Fruit fly (Drosophila melanogaster) whole organism, embryonic: ENCODE data around the gene Shawn.

Experiments used
- CG11398 ChIP-seq: fragments of 200-800 bp; sonication (Bioruptor generic); optimal IDR thresholded peaks from 2 replicates; lab custom pipeline; 2016; ENCODE audit warnings: missing biosample characterization, missing genetic modification characterization
- CG13894 ChIP-seq: fragments of 200-800 bp; sonication (Bioruptor generic); optimal IDR thresholded peaks from 3 replicates; lab custom pipeline; 2018; ENCODE audit warnings: missing biosample characterization, mild to moderate bottlenecking, missing genetic modification characterization, moderate library complexity
- CG15479 ChIP-seq: fragments of 200-800 bp; sonication (Bioruptor generic); optimal IDR thresholded peaks from 3 replicates; lab custom pipeline; 2019; ENCODE audit warnings: missing biosample characterization, mild to moderate bottlenecking, missing genetic modification characterization, moderate library complexity
- CG17612 ChIP-seq: fragments of 200-800 bp; sonication (Bioruptor generic); IDR thresholded peaks from 2 replicates; pipeline ENCODE4 v1.3.6; 2022; ENCODE audit warnings: missing biosample characterization, missing genetic modification characterization
- CG17802 ChIP-seq: fragments of 200-800 bp; sonication (Bioruptor generic); optimal IDR thresholded peaks from 2 replicates; lab custom pipeline; 2018; ENCODE audit warnings: missing biosample characterization, mild to moderate bottlenecking, missing genetic modification characterization, moderate library complexity
- CG17829 ChIP-seq: fragments of 200-800 bp; optimal IDR thresholded peaks from 2 replicates; lab custom pipeline; 2019; ENCODE audit warnings: missing biosample characterization, mild to moderate bottlenecking, missing genetic modification characterization, moderate library complexity
- CG2875 ChIP-seq: fragments of 200-800 bp; sonication (Bioruptor generic); optimal IDR thresholded peaks from 2 replicates; lab custom pipeline; 2017; ENCODE audit warnings: missing biosample characterization, mild to moderate bottlenecking, missing genetic modification characterization, missing genetic modification reagents
- CG31224 ChIP-seq: fragments of 200-800 bp; sonication (Bioruptor generic); IDR thresholded peaks from 2 replicates; pipeline ENCODE4 v1.3.6; 2022; ENCODE audit warnings: missing biosample characterization, missing genetic modification characterization
- CG34422 ChIP-seq: fragments of 200-800 bp; sonication (Bioruptor generic); IDR thresholded peaks from 3 replicates; pipeline ENCODE4 v1.3.6; 2022; ENCODE audit warnings: missing biosample characterization, missing genetic modification characterization
- CG3847 ChIP-seq: fragments of 200-800 bp; sonication (Bioruptor generic); IDR thresholded peaks from 2 replicates; pipeline ENCODE4 v1.3.6; 2022; ENCODE audit warnings: missing biosample characterization, missing genetic modification characterization
- CG43689 ChIP-seq: fragments of 200-800 bp; sonication (Bioruptor generic); IDR thresholded peaks from 2 replicates; pipeline ENCODE4 v1.3.6; 2022; ENCODE audit warnings: missing biosample characterization, missing genetic modification characterization
- CG4617 ChIP-seq: fragments of 200-800 bp; sonication (Bioruptor generic); optimal IDR thresholded peaks from 3 replicates; lab custom pipeline; 2016; ENCODE audit warnings: missing biosample characterization, missing genetic modification characterization, borderline replicate concordance
- CG8089 ChIP-seq: fragments of 200-800 bp; sonication (Bioruptor generic); optimal IDR thresholded peaks from 3 replicates; lab custom pipeline; 2016; ENCODE audit warnings: missing biosample characterization, missing genetic modification characterization
- CG8290 ChIP-seq, 3 experiments: fragments of 200-800 bp; sonication (Bioruptor generic); optimal IDR thresholded peaks; 2 replicates each; lab custom pipeline; 2016 to 2019; ENCODE audit warnings: missing biosample characterization in 3 of 3, missing genetic modification characterization in 3 of 3, mild to moderate bottlenecking in 2 of 3, moderate library complexity in 1 of 3
- CG8359 ChIP-seq: fragments of 200-800 bp; sonication (Bioruptor generic); optimal IDR thresholded peaks from 2 replicates; lab custom pipeline; 2017; ENCODE audit warnings: missing biosample characterization, mild to moderate bottlenecking, missing genetic modification characterization, borderline replicate concordance
- CG8924 ChIP-seq: fragments of 200-800 bp; optimal IDR thresholded peaks from 3 replicates; lab custom pipeline; 2019; ENCODE audit warnings: missing biosample characterization, mild to moderate bottlenecking, missing genetic modification characterization, moderate library complexity
- CG9932 ChIP-seq: fragments of 200-800 bp; sonication (Bioruptor generic); IDR thresholded peaks from 2 replicates; pipeline ENCODE4 v1.3.6; 2022; ENCODE audit warnings: missing biosample characterization, missing genetic modification characterization
- CHES-1-like ChIP-seq: fragments of 200-800 bp; sonication (Bioruptor generic); optimal IDR thresholded peaks from 2 replicates; lab custom pipeline; 2016; ENCODE audit warnings: missing biosample characterization, missing genetic modification characterization
- Dad ChIP-seq: fragments of 200-800 bp; sonication (Bioruptor generic); optimal IDR thresholded peaks from 3 replicates; lab custom pipeline; 2016; ENCODE audit warnings: missing biosample characterization, missing genetic modification characterization
- Dll ChIP-seq: fragments of 200-800 bp; sonication (Bioruptor generic); IDR thresholded peaks from 4 replicates; pipeline ENCODE4 v1.3.6; 2022; ENCODE audit warnings: missing biosample characterization, missing genetic modification characterization; ENCODE audit not compliant: partially characterized antibody
- Dref ChIP-seq: fragments of 200-800 bp; sonication (Bioruptor generic); IDR thresholded peaks from 2 replicates; pipeline ENCODE4 v1.3.6; 2022; ENCODE audit warnings: missing biosample characterization, missing genetic modification characterization
- E2f1 ChIP-seq: fragments of 200-800 bp; sonication (Bioruptor generic); IDR thresholded peaks from 2 replicates; pipeline ENCODE4 v1.3.6; 2022; ENCODE audit warnings: missing biosample characterization, missing genetic modification characterization
- Fer2 ChIP-seq: fragments of 200-800 bp; sonication (Bioruptor generic); optimal IDR thresholded peaks from 2 replicates; lab custom pipeline; 2018; ENCODE audit warnings: missing biosample characterization, mild to moderate bottlenecking, missing genetic modification characterization, moderate library complexity
- Gug ChIP-seq: fragments of 200-800 bp; sonication (Bioruptor generic); IDR thresholded peaks from 4 replicates; pipeline ENCODE4 v1.3.6; 2022; ENCODE audit warnings: missing biosample characterization, missing genetic modification characterization
- HmgD ChIP-seq: fragments of 200-800 bp; sonication (Bioruptor generic); optimal IDR thresholded peaks from 3 replicates; lab custom pipeline; 2016; ENCODE audit warnings: missing biosample characterization, missing genetic modification characterization
- Hmr ChIP-seq: fragments of 200-800 bp; sonication (Bioruptor generic); optimal IDR thresholded peaks from 3 replicates; lab custom pipeline; 2017; ENCODE audit warnings: mild to moderate bottlenecking, missing biosample characterization, missing genetic modification reagents, missing genetic modification characterization
- Med ChIP-seq: fragments of 200-800 bp; sonication (Bioruptor generic); peaks from one replicate; lab custom pipeline; 2016; ENCODE audit warnings: missing biosample characterization, missing genetic modification characterization, mild to moderate bottlenecking, inconsistent platforms, moderate library complexity
- Mes4 ChIP-seq: fragments of 200-800 bp; sonication (Bioruptor generic); optimal IDR thresholded peaks from 2 replicates; lab custom pipeline; 2016; ENCODE audit warnings: missing biosample characterization, missing genetic modification characterization
- Nf-YB ChIP-seq: fragments of 200-800 bp; sonication (Bioruptor generic); optimal IDR thresholded peaks from 3 replicates; lab custom pipeline; 2019; ENCODE audit warnings: missing biosample characterization, mild to moderate bottlenecking, missing genetic modification characterization, moderate library complexity
- bbx ChIP-seq: fragments of 200-800 bp; sonication (Bioruptor generic); IDR thresholded peaks from 2 replicates; pipeline ENCODE4 v1.3.6; 2022; ENCODE audit warnings: missing biosample characterization, missing genetic modification characterization; ENCODE audit not compliant: partially characterized antibody
- btn ChIP-seq: fragments of 200-800 bp; sonication (Bioruptor generic); optimal IDR thresholded peaks from 2 replicates; lab custom pipeline; 2016; ENCODE audit warnings: missing biosample characterization, missing genetic modification characterization
- crc ChIP-seq: fragments of 200-800 bp; sonication (Bioruptor generic); optimal IDR thresholded peaks from 2 replicates; lab custom pipeline; 2016; ENCODE audit warnings: missing biosample characterization, missing genetic modification characterization
- da ChIP-seq: fragments of 200-800 bp; sonication (Bioruptor generic); optimal IDR thresholded peaks from 2 replicates; lab custom pipeline; 2016; ENCODE audit warnings: missing biosample characterization, missing genetic modification characterization
- gfzf ChIP-seq: fragments of 200-800 bp; sonication (Bioruptor generic); optimal IDR thresholded peaks from 2 replicates; lab custom pipeline; 2016; ENCODE audit warnings: missing biosample characterization, mild to moderate bottlenecking, missing genetic modification characterization, moderate library complexity
- klu ChIP-seq: fragments of 200-800 bp; sonication (Bioruptor generic); IDR thresholded peaks from 2 replicates; pipeline ENCODE4 v1.3.6; 2022; ENCODE audit warnings: missing biosample characterization, missing genetic modification characterization
- lilli ChIP-seq: fragments of 200-800 bp; sonication (Bioruptor generic); optimal IDR thresholded peaks from 3 replicates; lab custom pipeline; 2016; ENCODE audit warnings: missing biosample characterization, missing genetic modification characterization
- lmd ChIP-seq: fragments of 200-800 bp; sonication (Bioruptor generic); IDR thresholded peaks from 2 replicates; pipeline ENCODE4 v1.3.6; 2022; ENCODE audit warnings: missing biosample characterization, missing genetic modification characterization
- pan ChIP-seq, 4 experiments: fragments of >200 bp in 3 of 4; fragments of 200-800 bp in 1 of 4; sonication (Bioruptor generic) in 1 of 4; optimal IDR thresholded peaks in 3 of 4; IDR thresholded peaks in 1 of 4; 2 replicates each; pipeline versions ENCODE4 v1.3.6 to Lab custom; 2017 to 2022; ENCODE audit warnings: missing biosample characterization in 2 of 4, missing genetic modification characterization in 2 of 4, mixed read lengths in 1 of 4
- pzg ChIP-seq: fragments of 200-800 bp; sonication (Bioruptor generic); optimal IDR thresholded peaks from 3 replicates; lab custom pipeline; 2018; ENCODE audit warnings: missing biosample characterization, mild to moderate bottlenecking, missing genetic modification characterization, moderate library complexity
- row ChIP-seq: fragments of 200-800 bp; sonication (Bioruptor generic); IDR thresholded peaks from 3 replicates; pipeline ENCODE4 v1.3.6; 2022; ENCODE audit warnings: missing biosample characterization, missing genetic modification characterization
- slbo ChIP-seq: fragments of 200-800 bp; sonication (Bioruptor generic); IDR thresholded peaks from 2 replicates; pipeline ENCODE4 v1.3.6; 2022; ENCODE audit warnings: missing biosample characterization, missing genetic modification characterization
- sob ChIP-seq: fragments of 200-800 bp; sonication (Bioruptor generic); IDR thresholded peaks from 2 replicates; pipeline ENCODE4 v1.3.6; 2022; ENCODE audit warnings: missing biosample characterization, missing genetic modification characterization
- ssp ChIP-seq: fragments of 200-800 bp; sonication (Bioruptor generic); IDR thresholded peaks from 2 replicates; pipeline ENCODE4 v1.3.6; 2022; ENCODE audit warnings: missing biosample characterization, missing genetic modification characterization
- stc ChIP-seq: fragments of 200-800 bp; sonication (Bioruptor generic); IDR thresholded peaks from 2 replicates; pipeline ENCODE4 v1.3.6; 2022; ENCODE audit warnings: missing biosample characterization, missing genetic modification characterization
- stwl ChIP-seq: fragments of 200-800 bp; sonication (Bioruptor generic); optimal IDR thresholded peaks from 3 replicates; lab custom pipeline; 2018; ENCODE audit warnings: missing biosample characterization, mild to moderate bottlenecking, missing genetic modification characterization, moderate library complexity
- ttk ChIP-seq: fragments of 200-800 bp; sonication (Bioruptor generic); IDR thresholded peaks from 2 replicates; pipeline ENCODE4 v2.1.2; 2022; ENCODE audit warnings: missing biosample characterization, missing genetic modification characterization
- tx ChIP-seq: fragments of 200-800 bp; sonication (Bioruptor generic); optimal IDR thresholded peaks from 2 replicates; lab custom pipeline; 2016; ENCODE audit warnings: missing biosample characterization, missing genetic modification characterization
- zfh2 ChIP-seq: fragments of 200-800 bp; sonication (Bioruptor generic); optimal IDR thresholded peaks from 2 replicates; lab custom pipeline; 2016; ENCODE audit warnings: missing biosample characterization, missing genetic modification characterization

Shawn gene

DNA sequence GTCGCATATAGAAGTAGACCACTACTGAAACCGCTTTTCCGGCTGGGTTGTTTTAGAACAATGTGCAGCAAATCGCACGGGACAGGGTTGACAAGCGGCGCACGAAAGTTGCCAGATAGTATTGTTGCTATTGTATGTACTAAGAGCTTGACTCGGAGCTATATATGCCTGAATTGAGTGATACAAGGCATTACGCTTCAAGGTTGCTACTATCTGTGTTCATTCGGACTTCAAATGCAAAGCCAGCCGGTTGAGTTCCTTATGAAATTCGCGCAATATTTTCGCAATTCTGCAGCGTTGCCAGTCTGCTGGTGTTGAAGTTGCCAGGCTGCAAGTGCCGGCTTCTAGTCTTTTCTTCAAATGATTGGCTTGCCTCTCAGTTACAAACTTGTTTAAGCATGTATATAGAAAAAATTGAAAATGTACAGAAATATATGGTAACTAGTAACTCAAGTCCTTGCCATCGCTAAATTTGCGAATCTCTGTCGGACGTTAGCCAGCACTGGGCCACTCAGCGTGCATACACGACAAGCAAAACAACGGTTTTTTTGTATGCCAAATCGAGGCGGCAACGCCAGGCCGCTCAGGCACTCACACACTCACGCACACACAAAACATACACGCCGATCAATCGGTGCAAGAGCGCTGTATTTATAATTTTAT, 40.6 kb downstream of the Shawn start, which contains the start of the genes Ranbp21 and Elys (continued):
- peak; percentile 82 for TF ChIP-seq CHES-1-like (GFP tag; lab: Kevin White, UChicago)
- no peak for TF ChIP-seq CG17612 (GFP tag; lab: Robert Waterston, UW)
- TF ChIP-seq Fer2 (tag; lab: Kevin White, UChicago), result no peak
- peak; percentile 76 for TF ChIP-seq CG15479 (GFP tag; lab: Kevin White, UChicago)
- TF ChIP-seq CG4617 (GFP tag; lab: Kevin White, UChicago), result peak; percentile 20
- TF ChIP-seq CG2875 (GFP tag; lab: Kevin White, UChicago), result no peak
- TF ChIP-seq pzg, result peak; percentile 55
- TF ChIP-seq tx, result peak; percentile 58
- peak; percentile 48 for TF ChIP-seq CG11398
- TF ChIP-seq gfzf, result peak; percentile 28
- TF ChIP-seq CG17829 (tag; lab: Kevin White, UChicago), result peak; percentile 33
- peak; percentile 47 for TF ChIP-seq ssp
- TF ChIP-seq CG17802 (tag; lab: Kevin White, UChicago), result peak; percentile 20
- peak; percentile 21 for TF ChIP-seq CG8924 (tag; lab: Kevin White, UChicago)
- TF ChIP-seq sob (GFP tag; lab: Robert Waterston, UW), result peak; percentile 41; the same call in 1 of the 2 replicates
- no peak; the same call in 1 of the 2 replicates for TF ChIP-seq CG43689 (GFP tag; lab: Robert Waterston, UW)
- TF ChIP-seq CG9932 (GFP tag; lab: Robert Waterston, UW), result peak; percentile 66
- TF ChIP-seq Mes4 (GFP tag; lab: Kevin White, UChicago), result peak; percentile 61
- TF ChIP-seq da (GFP tag; lab: Kevin White, UChicago), result peak; percentile 24
- peak; percentile 78 for TF ChIP-seq CG3847
- peak; percentile 61 for TF ChIP-seq lmd (GFP tag; lab: Robert Waterston, UW)
- TF ChIP-seq slbo (GFP tag; lab: Robert Waterston, UW), result peak; percentile 77
- peak; percentile 63 for TF ChIP-seq CG34422
- no peak for TF ChIP-seq Hmr (GFP tag; lab: Kevin White, UChicago)
- TF ChIP-seq Gug (GFP tag; lab: Robert Waterston, UW), result peak; percentile 69; the same call in 3 of the 4 replicates
- TF ChIP-seq CG8359 (GFP tag; lab: Kevin White, UChicago), result no peak
- TF ChIP-seq CG31224 (GFP tag; lab: Robert Waterston, UW), result peak; percentile 47; the same call in 1 of the 2 replicates
- TF ChIP-seq bbx (GFP tag; lab: Robert Waterston, UW), result 0 out of 2 replicates have a peak, but pooled peaks have one; percentile 12
- TF ChIP-seq pan (optimal IDR thresholded peaks at IDR 0.05; lab: Kevin White, UChicago), result no peak
- peak in 1 of 2 experiments; percentile 68 for TF ChIP-seq pan (GFP tag; optimal IDR thresholded peaks at IDR 0.05 in 1 of 2, IDR thresholded peaks at IDR 0.05 in 1 of 2)
- no peak for TF ChIP-seq Nf-YB (GFP tag; lab: Kevin White, UChicago)
- peak; percentile 58 for TF ChIP-seq klu
- peak; percentile 38 for TF ChIP-seq CG8089
- TF ChIP-seq Dll (GFP tag; lab: Robert Waterston, UW), result peak; percentile 31; the same call in 1 of the 4 replicates
- TF ChIP-seq HmgD (GFP tag; lab: Kevin White, UChicago), result peak; percentile 40
- peak; percentile 42; the same call in 1 of the 2 replicates for TF ChIP-seq E2f1 (GFP tag; lab: Robert Waterston, UW)
- TF ChIP-seq Dref (GFP tag; lab: Robert Waterston, UW), result peak; percentile 33
- no peak for TF ChIP-seq CG8290 (GFP tag; optimal IDR thresholded peaks at IDR 0.05; lab: Kevin White, UChicago)
- peak in 1 of 2 experiments; percentile 27 for TF ChIP-seq CG8290 (tag; optimal IDR thresholded peaks at IDR 0.05; lab: Kevin White, UChicago)
- TF ChIP-seq row, result peak; percentile 70
- TF ChIP-seq crc (GFP tag; lab: Kevin White, UChicago), result peak; percentile 37
- TF ChIP-seq ttk (GFP tag; lab: Robert Waterston, UW), result peak; percentile 51; the same call in 1 of the 2 replicates
- peak; percentile 91 for TF ChIP-seq Med (GFP tag; lab: Kevin White, UChicago)
- TF ChIP-seq btn (GFP tag; lab: Kevin White, UChicago), result peak; percentile 5
- TF ChIP-seq stc, result peak; percentile 47; the same call in 1 of the 2 replicates
- TF ChIP-seq lilli (GFP tag; lab: Kevin White, UChicago), result peak; percentile 69
- TF ChIP-seq Dad (GFP tag; lab: Kevin White, UChicago), result peak; percentile 65
- TF ChIP-seq CG13894 (tag; lab: Kevin White, UChicago), result no peak
- TF ChIP-seq zfh2, result peak; percentile 75
- peak; percentile 51 for TF ChIP-seq stwl (tag; lab: Kevin White, UChicago)
